Fruit fly (Drosophila melanogaster) whole organism, wandering third instar larva: ENCODE measurements around the gene CG13901.

Experiments used
- CG9705 ChIP-seq: fragments of 200-800 bp; sonication (Bioruptor generic); optimal IDR thresholded peaks from 2 replicates; lab custom pipeline; 2018; ENCODE audit warnings: missing biosample characterization, mild to moderate bottlenecking, missing genetic modification characterization
- psq ChIP-seq: fragments of 200-800 bp; sonication (Bioruptor generic); optimal IDR thresholded peaks from 3 replicates; lab custom pipeline; 2017; ENCODE audit warnings: missing biosample characterization, mild to moderate bottlenecking, missing genetic modification characterization, moderate library complexity

DNA sequence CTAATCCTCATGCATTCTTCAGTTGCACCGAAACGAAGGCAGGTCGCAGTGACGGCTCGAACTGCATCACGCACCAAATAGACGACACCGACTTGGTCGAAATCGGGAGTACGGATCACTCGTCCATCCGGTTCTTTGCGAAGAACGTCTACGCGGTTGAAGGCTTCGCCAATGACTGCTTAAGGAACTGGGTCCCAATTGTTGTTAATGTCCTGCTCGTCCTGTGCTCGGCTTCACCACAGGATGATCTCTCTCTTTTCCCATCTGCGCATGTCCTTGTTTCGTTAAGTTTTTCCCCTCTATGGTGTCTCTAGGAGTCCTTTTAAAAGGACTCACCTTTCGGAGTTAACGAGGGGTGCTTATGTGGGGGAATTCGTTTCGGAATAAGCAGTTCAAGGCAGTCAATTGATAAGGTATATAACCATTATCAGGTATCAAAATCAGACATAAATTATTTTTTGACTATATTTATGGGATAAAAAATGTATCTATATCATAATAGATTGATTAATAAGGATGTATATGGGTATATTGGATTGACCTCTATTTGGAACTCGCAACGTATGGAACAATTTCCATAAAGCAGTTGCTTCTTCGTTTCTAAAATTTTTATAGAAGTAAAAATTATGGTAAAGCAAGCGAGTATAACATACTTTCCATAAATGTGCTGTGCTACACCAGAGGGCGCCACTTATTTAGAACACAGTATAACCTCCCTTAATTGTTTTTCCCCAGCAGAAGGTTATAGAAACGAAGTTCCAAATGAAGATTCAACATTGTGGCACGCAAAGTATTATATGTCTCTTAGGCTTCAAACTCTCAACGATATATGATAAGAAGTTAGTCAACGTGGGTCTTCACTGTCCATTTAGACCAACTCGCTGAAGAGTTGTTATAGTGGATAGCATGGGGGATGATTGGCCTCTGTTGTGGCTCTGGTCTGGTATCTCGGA lies 19.7 kb upstream of the CG13901 start, which contains the start of gene dpr20:
- peak; percentile 20 for TF ChIP-seq CG9705
- peak; percentile 26 for TF ChIP-seq psq
